Worm (Caenorhabditis elegans): ENCODE measurements around the gene abu-4.

- TF ChIP-seq ama-1 (optimal IDR thresholded peaks at IDR 0.05) (no peak), ceh-36 (tag; optimal IDR thresholded peaks at IDR 0.05) (no peak), flt-1 (GFP tag; IDR thresholded peaks at IDR 0.05) (no peak), sea-1 (GFP tag; conservative IDR thresholded peaks at IDR 0.05) (no peak), hmbx-1 (tag; optimal IDR thresholded peaks at IDR 0.05) (no peak), pes-1 (GFP tag; IDR thresholded peaks at IDR 0.05) (no peak), hmg-4 (GFP tag; optimal IDR thresholded peaks at IDR 0.05) (no peak), scrt-1 (GFP tag; IDR thresholded peaks at IDR 0.05) (no peak), tra-4 (tag; optimal IDR thresholded peaks at IDR 0.05) (no peak), tbx-37 (GFP tag; conservative IDR thresholded peaks at IDR 0.05) (no peak), ceh-13 (GFP tag; optimal IDR thresholded peaks at IDR 0.05) (no peak), B0310.2 (tag; optimal IDR thresholded peaks at IDR 0.05) (no peak)
Measured at ce11 chrV:2238012-2238411, 36.6 kb upstream of the abu-4 start.
